Worm (Caenorhabditis elegans) whole organism, mixed stage, embryonic: ENCODE data around the gene srb-18.

Experiments used
- M03D4.4 ChIP-seq: sonication (generic microtip); optimal IDR thresholded peaks from 2 replicates; lab custom pipeline; 2017; ENCODE audit warnings: mild to moderate bottlenecking, missing genetic modification characterization, missing compliant biosample characterization
- bed-3 ChIP-seq: fragments of 200-800 bp; sonication (Bioruptor generic); optimal IDR thresholded peaks from 3 replicates; lab custom pipeline; 2018; ENCODE audit warnings: mild to moderate bottlenecking, missing genetic modification characterization, moderate library complexity, missing compliant biosample characterization
- blmp-1 ChIP-seq: fragments of 150-350 bp; optimal IDR thresholded peaks from 2 replicates; lab custom pipeline; 2014; ENCODE audit warnings: missing biosample characterization, missing genetic modification characterization
- ceh-39 ChIP-seq: fragments of 150-350 bp; optimal IDR thresholded peaks from 2 replicates; lab custom pipeline; 2014; ENCODE audit warnings: missing biosample characterization, missing genetic modification characterization
- ceh-43 ChIP-seq: fragments of 200-800 bp; sonication (Bioruptor generic); optimal IDR thresholded peaks from 2 replicates; lab custom pipeline; 2018; ENCODE audit warnings: mild to moderate bottlenecking, missing genetic modification characterization, moderate library complexity, missing compliant biosample characterization
- ceh-83 ChIP-seq: fragments of 200-800 bp; sonication (Bioruptor generic); optimal IDR thresholded peaks from 2 replicates; lab custom pipeline; 2018; ENCODE audit warnings: mild to moderate bottlenecking, missing genetic modification characterization, missing compliant biosample characterization
- ces-1 ChIP-seq: fragments of 150-350 bp; optimal IDR thresholded peaks from 2 replicates; lab custom pipeline; 2014; ENCODE audit warnings: missing biosample characterization, missing genetic modification reagents, missing genetic modification characterization
- cnd-1 ChIP-seq: fragments of 200-800 bp; sonication (Bioruptor generic); optimal IDR thresholded peaks from 2 replicates; lab custom pipeline; 2018; ENCODE audit warnings: mild to moderate bottlenecking, missing genetic modification characterization, missing compliant biosample characterization
- drap-1 ChIP-seq: fragments of 200-800 bp; sonication (Bioruptor generic); optimal IDR thresholded peaks from 3 replicates; lab custom pipeline; 2018; ENCODE audit warnings: mild to moderate bottlenecking, missing genetic modification characterization, missing compliant biosample characterization
- elt-1 ChIP-seq: sonication (generic microtip); optimal IDR thresholded peaks from 2 replicates; lab custom pipeline; 2017; ENCODE audit warnings: missing genetic modification characterization, mild to moderate bottlenecking, missing compliant biosample characterization, antibody characterized with exemption, moderate library complexity, borderline replicate concordance; ENCODE audit not compliant: insufficient read depth
- flh-1 ChIP-seq: fragments of 200-800 bp; sonication (Bioruptor generic); optimal IDR thresholded peaks from 2 replicates; lab custom pipeline; 2018; ENCODE audit warnings: mild to moderate bottlenecking, missing genetic modification characterization, moderate library complexity, missing compliant biosample characterization
- ham-2 ChIP-seq: fragments of 200-800 bp; sonication (Bioruptor generic); optimal IDR thresholded peaks from 2 replicates; lab custom pipeline; 2018; ENCODE audit warnings: mild to moderate bottlenecking, missing genetic modification characterization, missing compliant biosample characterization
- hlh-1 ChIP-seq: fragments of 150-350 bp; optimal IDR thresholded peaks from 2 replicates; lab custom pipeline; 2014; ENCODE audit warnings: missing biosample characterization, missing genetic modification reagents, missing genetic modification characterization
- lin-13 ChIP-seq: fragments of 150-350 bp; optimal IDR thresholded peaks from 2 replicates; lab custom pipeline; 2014; ENCODE audit warnings: missing biosample characterization, missing genetic modification characterization
- lin-32 ChIP-seq: fragments of 200-800 bp; sonication (Bioruptor generic); optimal IDR thresholded peaks from 2 replicates; lab custom pipeline; 2018; ENCODE audit warnings: mild to moderate bottlenecking, missing genetic modification characterization, missing compliant biosample characterization
- lsy-2 ChIP-seq: fragments of 150-350 bp; optimal IDR thresholded peaks from 2 replicates; lab custom pipeline; 2014; ENCODE audit warnings: missing biosample characterization, missing genetic modification characterization
- mab-5 ChIP-seq: fragments of 150-350 bp; optimal IDR thresholded peaks from 2 replicates; lab custom pipeline; 2014; ENCODE audit warnings: missing biosample characterization, missing genetic modification characterization
- mep-1 ChIP-seq: fragments of 150-350 bp; optimal IDR thresholded peaks from 2 replicates; lab custom pipeline; 2017; ENCODE audit warnings: missing biosample characterization, missing genetic modification reagents, missing genetic modification characterization, inconsistent platforms
- nhr-12 ChIP-seq: fragments of 150-350 bp; optimal IDR thresholded peaks from 2 replicates; lab custom pipeline; 2014; ENCODE audit warnings: missing biosample characterization, missing genetic modification characterization
- nhr-2 ChIP-seq: fragments of 150-350 bp; optimal IDR thresholded peaks from 2 replicates; lab custom pipeline; 2014; ENCODE audit warnings: missing biosample characterization, missing genetic modification characterization
- nhr-237 ChIP-seq: fragments of 150-350 bp; optimal IDR thresholded peaks from 2 replicates; lab custom pipeline; 2014; ENCODE audit warnings: missing biosample characterization, missing genetic modification characterization
- nhr-76 ChIP-seq: sonication (generic microtip); optimal IDR thresholded peaks from 2 replicates; lab custom pipeline; 2017; ENCODE audit warnings: missing biosample characterization, missing genetic modification characterization
- pha-4 ChIP-seq: fragments of 150-350 bp; optimal IDR thresholded peaks from 2 replicates; lab custom pipeline; 2018; ENCODE audit warnings: missing biosample characterization, missing genetic modification reagents, missing genetic modification characterization
- sem-2 ChIP-seq: fragments of 200-800 bp; sonication (Bioruptor generic); optimal IDR thresholded peaks from 2 replicates; lab custom pipeline; 2018; ENCODE audit warnings: mild to moderate bottlenecking, missing genetic modification characterization, missing compliant biosample characterization
- snpc-4 ChIP-seq: fragments of 150-350 bp; optimal IDR thresholded peaks from 2 replicates; lab custom pipeline; 2014; ENCODE audit warnings: missing biosample characterization, missing genetic modification characterization
- sptf-1 ChIP-seq: sonication (generic microtip); optimal IDR thresholded peaks from 2 replicates; lab custom pipeline; 2017; ENCODE audit warnings: mild to moderate bottlenecking, missing genetic modification characterization, moderate library complexity, missing compliant biosample characterization
- tbx-8 ChIP-seq: fragments of 200-800 bp; sonication (Bioruptor generic); optimal IDR thresholded peaks from 2 replicates; lab custom pipeline; 2018; ENCODE audit warnings: mild to moderate bottlenecking, missing genetic modification characterization, moderate library complexity, missing compliant biosample characterization
- unc-120 ChIP-seq: sonication (generic microtip); optimal IDR thresholded peaks from 2 replicates; lab custom pipeline; 2017; ENCODE audit warnings: missing genetic modification characterization, missing compliant biosample characterization; ENCODE audit not compliant: poor library complexity, severe bottlenecking
- unc-39 ChIP-seq: fragments of 150-350 bp; optimal IDR thresholded peaks from 2 replicates; lab custom pipeline; 2014; ENCODE audit warnings: missing biosample characterization, missing genetic modification characterization
- unc-62 ChIP-seq: fragments of 150-350 bp; optimal IDR thresholded peaks from 2 replicates; lab custom pipeline; 2014; ENCODE audit warnings: missing biosample characterization, missing genetic modification reagents, missing genetic modification characterization
- zip-8 ChIP-seq: fragments of 150-350 bp; optimal IDR thresholded peaks from 2 replicates; lab custom pipeline; 2014; ENCODE audit warnings: missing biosample characterization, missing genetic modification characterization
- ztf-11 ChIP-seq: fragments of 150-350 bp; optimal IDR thresholded peaks from 2 replicates; lab custom pipeline; 2014; ENCODE audit warnings: missing biosample characterization, missing genetic modification characterization

The srb-18 gene

ce11 chrV:7476766-7477165, 38.3 kb upstream of the srb-18 start, which contains the start of gene srh-125:
TSS of gene srh-125 (minus strand) at chrV:7476866.
- TF ChIP-seq nhr-237 (tag; lab: Kevin White, UChicago) = no peak
- no peak for TF ChIP-seq nhr-12
- no peak for TF ChIP-seq ceh-83 (GFP tag; lab: Kevin White, UChicago)
- TF ChIP-seq lin-32 = no peak
- TF ChIP-seq flh-1 (GFP tag; lab: Kevin White, UChicago) = no peak
- no peak for TF ChIP-seq mep-1 (tag; lab: Kevin White, UChicago)
- TF ChIP-seq unc-62 (GFP tag; lab: Kevin White, UChicago) = no peak
- TF ChIP-seq bed-3 (GFP tag; lab: Kevin White, UChicago) = no peak
- TF ChIP-seq sem-2 (GFP tag; lab: Kevin White, UChicago) = no peak
- no peak for TF ChIP-seq cnd-1 (tag; lab: Kevin White, UChicago)
- TF ChIP-seq lin-13 (tag; lab: Kevin White, UChicago) = no peak
- TF ChIP-seq ztf-11 (tag; lab: Kevin White, UChicago) = no peak
- no peak for TF ChIP-seq ceh-39 (tag; lab: Kevin White, UChicago)
- TF ChIP-seq ceh-43 (GFP tag; lab: Kevin White, UChicago) = no peak
- no peak for TF ChIP-seq ham-2 (GFP tag; lab: Kevin White, UChicago)
- TF ChIP-seq tbx-8 (GFP tag; lab: Kevin White, UChicago) = no peak
- no peak for TF ChIP-seq mab-5 (tag; lab: Kevin White, UChicago)

DNA sequence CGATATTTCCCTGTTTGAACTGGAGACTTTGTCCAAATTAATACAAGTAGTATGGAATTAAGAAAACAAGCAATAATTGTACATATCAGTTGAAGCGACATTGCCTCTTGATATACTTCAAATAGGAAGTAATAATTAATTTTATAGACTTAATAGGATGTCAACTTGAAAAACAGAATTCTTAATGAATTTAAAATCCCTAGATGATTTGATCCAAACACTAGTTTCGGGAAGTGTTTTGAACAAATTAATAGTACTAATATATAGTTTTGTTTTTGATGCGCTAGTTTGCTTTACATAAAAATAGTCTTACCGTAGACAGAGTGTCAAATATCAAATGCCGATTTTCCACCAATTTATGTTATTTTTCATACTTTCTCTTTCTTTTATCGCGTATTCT, 36.6 kb upstream of the srb-18 start, which contains the start of gene str-190:
str-190 (minus strand) TSS at position 101 of the 400 bp plus-strand sequence.
- TF ChIP-seq M03D4.4 (tag; lab: Kevin White, UChicago) = no peak
- TF ChIP-seq ceh-39 (tag; lab: Kevin White, UChicago) = no peak
- TF ChIP-seq nhr-2 (tag; lab: Kevin White, UChicago) = no peak
- no peak for TF ChIP-seq lin-13 (tag; lab: Kevin White, UChicago)
- TF ChIP-seq lsy-2 = no peak
- TF ChIP-seq nhr-12 = no peak
- TF ChIP-seq ztf-11 (tag; lab: Kevin White, UChicago) = no peak
- no peak for TF ChIP-seq sptf-1 (tag; lab: Kevin White, UChicago)
- TF ChIP-seq unc-120 = no peak
- no peak for TF ChIP-seq hlh-1 (tag; lab: Kevin White, UChicago)
- no peak for TF ChIP-seq sem-2 (GFP tag; lab: Kevin White, UChicago)
- TF ChIP-seq ces-1 (GFP tag; lab: Kevin White, UChicago) = no peak
- TF ChIP-seq flh-1 (GFP tag; lab: Kevin White, UChicago) = no peak
- no peak for TF ChIP-seq unc-62 (GFP tag; lab: Kevin White, UChicago)
- no peak for TF ChIP-seq blmp-1

ce11 chrV:7480949-7481348, 34.1 kb upstream of the srb-18 start, which contains the start of gene C18B10.6:
TSS of gene C18B10.6 (minus strand) at chrV:7481049.
- TF ChIP-seq ces-1 (GFP tag; lab: Kevin White, UChicago) (no peak), elt-1 (tag; lab: Kevin White, UChicago) (no peak), ceh-39 (tag; lab: Kevin White, UChicago) (no peak), ztf-11 (tag; lab: Kevin White, UChicago) (no peak), drap-1 (GFP tag; lab: Kevin White, UChicago) (no peak), mab-5 (tag; lab: Kevin White, UChicago) (no peak), unc-39 (no peak), sptf-1 (tag; lab: Kevin White, UChicago) (no peak), ceh-83 (GFP tag; lab: Kevin White, UChicago) (no peak), snpc-4 (no peak)

- TF ChIP-seq zip-8 (tag; lab: Kevin White, UChicago) = no peak
- no peak for TF ChIP-seq elt-1 (tag; lab: Kevin White, UChicago)
- TF ChIP-seq nhr-2 (tag; lab: Kevin White, UChicago) = no peak
- no peak for TF ChIP-seq nhr-76 (tag; lab: Kevin White, UChicago)
- no peak for TF ChIP-seq pha-4
- no peak for TF ChIP-seq lin-13 (tag; lab: Kevin White, UChicago)
- no peak for TF ChIP-seq ceh-43 (GFP tag; lab: Kevin White, UChicago)
These were observed 30.0 kb upstream of the srb-18 start, which contains the start of gene srbc-8 for ce11 chrV:7485000-7485399. TSS of gene srbc-8 (minus strand) at chrV:7485100.
